Fruit fly (Drosophila melanogaster) whole organism, embryonic: Measurements from ENCODE around the gene gpp.

Experiments used
- Bteb2 ChIP-seq: fragments of 200-800 bp; sonication (Bioruptor generic); optimal IDR thresholded peaks from 2 replicates; lab custom pipeline; 2016; ENCODE audit warnings: missing biosample characterization, missing genetic modification characterization
- CG10959 ChIP-seq: fragments of 200-800 bp; sonication (Bioruptor generic); IDR thresholded peaks from 2 replicates; pipeline ENCODE4 v1.3.6; 2022; ENCODE audit warnings: missing biosample characterization, missing genetic modification characterization
- CG15269 ChIP-seq: fragments of 200-800 bp; sonication (Bioruptor generic); optimal IDR thresholded peaks from 2 replicates; lab custom pipeline; 2018; ENCODE audit warnings: missing biosample characterization, mild to moderate bottlenecking, missing genetic modification characterization, moderate library complexity
- CG16813 ChIP-seq: fragments of 200-800 bp; sonication (Bioruptor generic); IDR thresholded peaks from 3 replicates; pipeline ENCODE4 v1.3.6; 2022; ENCODE audit warnings: missing biosample characterization, missing genetic modification characterization; ENCODE audit not compliant: partially characterized antibody
- CG17361 ChIP-seq: fragments of 200-800 bp; sonication (Bioruptor generic); IDR thresholded peaks from 3 replicates; pipeline ENCODE4 v1.3.6; 2022; ENCODE audit warnings: missing biosample characterization, missing genetic modification characterization
- CG18262 ChIP-seq: fragments of 200-800 bp; optimal IDR thresholded peaks from 3 replicates; lab custom pipeline; 2019; ENCODE audit warnings: missing biosample characterization, mild to moderate bottlenecking, missing genetic modification characterization, moderate library complexity
- CG2116 ChIP-seq: fragments of 200-800 bp; sonication (Bioruptor generic); optimal IDR thresholded peaks from 3 replicates; lab custom pipeline; 2018; ENCODE audit warnings: missing biosample characterization, mild to moderate bottlenecking, missing genetic modification characterization
- CG30020 ChIP-seq: fragments of 200-800 bp; optimal IDR thresholded peaks from 2 replicates; lab custom pipeline; 2019; ENCODE audit warnings: missing biosample characterization, mild to moderate bottlenecking, missing genetic modification characterization, moderate library complexity
- CG3847 ChIP-seq: fragments of 200-800 bp; sonication (Bioruptor generic); IDR thresholded peaks from 2 replicates; pipeline ENCODE4 v1.3.6; 2022; ENCODE audit warnings: missing biosample characterization, missing genetic modification characterization
- CG4854 ChIP-seq: fragments of 200-800 bp; sonication (Bioruptor generic); optimal IDR thresholded peaks from 2 replicates; lab custom pipeline; 2016; ENCODE audit warnings: missing biosample characterization, missing genetic modification characterization, inconsistent platforms
- CG5245 ChIP-seq: fragments of 200-800 bp; sonication (Bioruptor generic); optimal IDR thresholded peaks from 3 replicates; lab custom pipeline; 2016; ENCODE audit warnings: missing biosample characterization, missing genetic modification characterization
- CG5953 ChIP-seq: fragments of 200-800 bp; sonication (Bioruptor generic); IDR thresholded peaks from 2 replicates; pipeline ENCODE4 v1.3.6; 2022; ENCODE audit warnings: missing biosample characterization, missing genetic modification characterization
- CG7745 ChIP-seq: fragments of 200-800 bp; sonication (Bioruptor generic); optimal IDR thresholded peaks from 2 replicates; lab custom pipeline; 2018; ENCODE audit warnings: missing biosample characterization, mild to moderate bottlenecking, missing genetic modification characterization, moderate library complexity
- Chrac-16 ChIP-seq: fragments of 200-800 bp; sonication (Bioruptor generic); optimal IDR thresholded peaks from 3 replicates; lab custom pipeline; 2016; ENCODE audit warnings: missing biosample characterization, missing genetic modification characterization
- Dip2 ChIP-seq: fragments of 200-800 bp; sonication (Bioruptor generic); IDR thresholded peaks from 2 replicates; pipeline ENCODE4 v1.3.6; 2022; ENCODE audit warnings: missing biosample characterization, missing genetic modification characterization
- Doc3 ChIP-seq: fragments of 200-800 bp; sonication (Bioruptor generic); IDR thresholded peaks from 3 replicates; pipeline ENCODE4 v1.3.6; 2022; ENCODE audit warnings: missing biosample characterization, missing genetic modification characterization; ENCODE audit not compliant: partially characterized antibody
- Drgx ChIP-seq: fragments of 200-800 bp; sonication (Bioruptor generic); IDR thresholded peaks from 2 replicates; pipeline ENCODE4 v1.3.6; 2022; ENCODE audit warnings: missing biosample characterization, missing genetic modification characterization
- E2f1 ChIP-seq: fragments of 200-800 bp; sonication (Bioruptor generic); IDR thresholded peaks from 2 replicates; pipeline ENCODE4 v1.3.6; 2022; ENCODE audit warnings: missing biosample characterization, missing genetic modification characterization
- E2f2 ChIP-seq: fragments of 200-800 bp; sonication (Bioruptor generic); IDR thresholded peaks from 2 replicates; pipeline ENCODE4 v1.3.6; 2022; ENCODE audit warnings: missing biosample characterization, missing genetic modification characterization
- ERR ChIP-seq: fragments of 200-800 bp; sonication (Bioruptor generic); optimal IDR thresholded peaks from 2 replicates; lab custom pipeline; 2016; ENCODE audit warnings: missing biosample characterization, missing genetic modification characterization
- Eip74EF ChIP-seq, 2 experiments: fragments of 200-800 bp in 1 of 2; fragments of >200 bp in 1 of 2; sonication (Bioruptor generic) in 1 of 2; optimal IDR thresholded peaks; 2 replicates each; lab custom pipeline; 2017 to 2019; ENCODE audit warnings: missing biosample characterization in 2 of 2, missing genetic modification characterization in 2 of 2, mild to moderate bottlenecking in 1 of 2, moderate library complexity in 1 of 2
- HHEX ChIP-seq: fragments of 200-800 bp; sonication (Bioruptor generic); optimal IDR thresholded peaks from 3 replicates; lab custom pipeline; 2017; ENCODE audit warnings: missing biosample characterization, mild to moderate bottlenecking, missing genetic modification characterization, missing genetic modification reagents
- HLH3B ChIP-seq: fragments of 200-800 bp; sonication (Bioruptor generic); IDR thresholded peaks from 2 replicates; pipeline ENCODE4 v1.3.6; 2022; ENCODE audit warnings: missing biosample characterization, missing genetic modification characterization
- Spps ChIP-seq: fragments of 200-800 bp; sonication (Bioruptor generic); optimal IDR thresholded peaks from 2 replicates; lab custom pipeline; 2018; ENCODE audit warnings: missing biosample characterization, mild to moderate bottlenecking, missing genetic modification characterization
- Stat92E ChIP-seq, 3 experiments: fragments of >200 bp in 2 of 3; fragments of 200-800 bp in 1 of 3; sonication (Bioruptor generic) in 1 of 3; optimal IDR thresholded peaks; 2 replicates each; lab custom pipeline; 2017 to 2019; ENCODE audit warnings: missing biosample characterization in 3 of 3, missing genetic modification characterization in 3 of 3, mild to moderate bottlenecking in 1 of 3, moderate library complexity in 1 of 3
- YL-1 ChIP-seq: fragments of 200-800 bp; sonication (Bioruptor generic); optimal IDR thresholded peaks from 3 replicates; lab custom pipeline; 2017; ENCODE audit warnings: missing biosample characterization, mild to moderate bottlenecking, missing genetic modification characterization
- bab2 ChIP-seq: fragments of 200-800 bp; sonication (Bioruptor generic); optimal IDR thresholded peaks from 2 replicates; lab custom pipeline; 2016; ENCODE audit warnings: missing biosample characterization, missing genetic modification characterization
- cad ChIP-seq: fragments of >200 bp; optimal IDR thresholded peaks from 2 replicates; lab custom pipeline; 2017; ENCODE audit warnings: missing biosample characterization, missing genetic modification characterization
- crp ChIP-seq, 2 experiments: fragments of 200-800 bp; sonication (Bioruptor generic); optimal IDR thresholded peaks; 2 replicates in 1 of 2; 3 replicates in 1 of 2; lab custom pipeline; 2017; ENCODE audit warnings: missing biosample characterization in 2 of 2, missing genetic modification characterization in 2 of 2, mild to moderate bottlenecking in 1 of 2, moderate library complexity in 1 of 2
- danr ChIP-seq: fragments of 200-800 bp; sonication (Bioruptor generic); IDR thresholded peaks from 2 replicates; pipeline ENCODE4 v1.3.6; 2022; ENCODE audit warnings: missing biosample characterization, missing genetic modification characterization
- dati ChIP-seq: fragments of 200-800 bp; sonication (Bioruptor generic); IDR thresholded peaks from 2 replicates; pipeline ENCODE4 v1.3.6; 2022; ENCODE audit warnings: missing biosample characterization, missing genetic modification characterization
- ftz-f1 ChIP-seq: fragments of 200-800 bp; sonication (Bioruptor generic); optimal IDR thresholded peaks from 2 replicates; lab custom pipeline; 2016; ENCODE audit warnings: missing biosample characterization, missing genetic modification characterization
- gce ChIP-seq: fragments of 200-800 bp; sonication (Bioruptor generic); IDR thresholded peaks from 3 replicates; pipeline ENCODE4 v1.3.6; 2022; ENCODE audit warnings: missing biosample characterization, missing genetic modification characterization
- gfzf ChIP-seq: fragments of 200-800 bp; sonication (Bioruptor generic); optimal IDR thresholded peaks from 2 replicates; lab custom pipeline; 2016; ENCODE audit warnings: missing biosample characterization, mild to moderate bottlenecking, missing genetic modification characterization, moderate library complexity
- gsb-n ChIP-seq: fragments of 200-800 bp; sonication (Bioruptor generic); optimal IDR thresholded peaks from 3 replicates; lab custom pipeline; 2018; ENCODE audit warnings: missing biosample characterization, mild to moderate bottlenecking, missing genetic modification characterization
- ind ChIP-seq: fragments of 200-800 bp; sonication (Bioruptor generic); optimal IDR thresholded peaks from 3 replicates; lab custom pipeline; 2016; ENCODE audit warnings: missing biosample characterization, missing genetic modification characterization
- insv ChIP-seq, 2 experiments: fragments of 200-800 bp; sonication (Bioruptor generic); optimal IDR thresholded peaks; 3 replicates each; lab custom pipeline; 2016 to 2018; ENCODE audit warnings: missing biosample characterization in 2 of 2, missing genetic modification characterization in 2 of 2
- jumu ChIP-seq: fragments of 200-800 bp; sonication (Bioruptor generic); optimal IDR thresholded peaks from 3 replicates; lab custom pipeline; 2016; ENCODE audit warnings: missing biosample characterization, missing genetic modification characterization
- mam ChIP-seq: fragments of 200-800 bp; sonication (Bioruptor generic); optimal IDR thresholded peaks from 3 replicates; lab custom pipeline; 2016; ENCODE audit warnings: missing biosample characterization, missing genetic modification characterization
- pan ChIP-seq, 4 experiments: fragments of >200 bp in 3 of 4; fragments of 200-800 bp in 1 of 4; sonication (Bioruptor generic) in 1 of 4; optimal IDR thresholded peaks in 3 of 4; IDR thresholded peaks in 1 of 4; 2 replicates each; pipeline versions ENCODE4 v1.3.6 to Lab custom; 2017 to 2022; ENCODE audit warnings: missing biosample characterization in 2 of 4, missing genetic modification characterization in 2 of 4, mixed read lengths in 1 of 4
- pita ChIP-seq: fragments of 200-800 bp; sonication (Bioruptor generic); optimal IDR thresholded peaks from 2 replicates; lab custom pipeline; 2017; ENCODE audit warnings: missing biosample characterization, mild to moderate bottlenecking, missing genetic modification characterization
- pnt ChIP-seq: fragments of 200-800 bp; sonication (Bioruptor generic); optimal IDR thresholded peaks from 3 replicates; lab custom pipeline; 2016; ENCODE audit warnings: missing biosample characterization, missing genetic modification characterization
- psq ChIP-seq: fragments of 200-800 bp; sonication (Bioruptor generic); optimal IDR thresholded peaks from 2 replicates; lab custom pipeline; 2017; ENCODE audit warnings: missing biosample characterization, missing genetic modification characterization
- schlank ChIP-seq: fragments of 200-800 bp; sonication (Bioruptor generic); optimal IDR thresholded peaks from 2 replicates; lab custom pipeline; 2018; ENCODE audit warnings: missing biosample characterization, mild to moderate bottlenecking, missing genetic modification characterization
- sens-2 ChIP-seq: fragments of 200-800 bp; sonication (Bioruptor generic); IDR thresholded peaks from 2 replicates; pipeline ENCODE4 v1.3.6; 2022; ENCODE audit warnings: missing biosample characterization, missing genetic modification characterization
- shn ChIP-seq: fragments of 200-800 bp; sonication (Bioruptor generic); optimal IDR thresholded peaks from 3 replicates; lab custom pipeline; 2016; ENCODE audit warnings: missing biosample characterization, missing genetic modification characterization
- sima ChIP-seq: fragments of 200-800 bp; sonication (Bioruptor generic); optimal IDR thresholded peaks from 2 replicates; lab custom pipeline; 2016; ENCODE audit warnings: missing biosample characterization, missing genetic modification characterization
- tll ChIP-seq, 2 experiments: fragments of 200-800 bp in 1 of 2; fragments of >200 bp in 1 of 2; sonication (Bioruptor generic) in 1 of 2; optimal IDR thresholded peaks; 2 replicates each; lab custom pipeline; 2017 to 2019; ENCODE audit warnings: missing biosample characterization in 2 of 2, missing genetic modification characterization in 2 of 2, mild to moderate bottlenecking in 1 of 2, moderate library complexity in 1 of 2
- toy ChIP-seq: fragments of 200-800 bp; sonication (Bioruptor generic); IDR thresholded peaks from 2 replicates; pipeline ENCODE4 v1.3.6; 2022; ENCODE audit warnings: missing biosample characterization, missing genetic modification characterization
- vfl ChIP-seq: fragments of 200-800 bp; sonication (Bioruptor generic); optimal IDR thresholded peaks from 2 replicates; lab custom pipeline; 2016; ENCODE audit warnings: missing biosample characterization, missing genetic modification characterization
- zen2 ChIP-seq: fragments of 200-800 bp; sonication (Bioruptor generic); IDR thresholded peaks from 3 replicates; pipeline ENCODE4 v1.3.6; 2022; ENCODE audit warnings: missing biosample characterization, missing genetic modification characterization; ENCODE audit not compliant: partially characterized antibody

gpp gene

dm6 chr3R:6380129-6380528, 26.5 kb upstream of the gpp start, which contains the start of the genes CG1024 and TfIIFalpha (continued):
- no peak for TF ChIP-seq dati (GFP tag; lab: Robert Waterston, UW)
- TF ChIP-seq sens-2 (GFP tag; lab: Robert Waterston, UW): no peak
- TF ChIP-seq shn (GFP tag; lab: Kevin White, UChicago): no peak
- TF ChIP-seq mam: peak; percentile 8
- TF ChIP-seq sima (GFP tag; lab: Kevin White, UChicago): no peak
- no peak for TF ChIP-seq gsb-n (tag; lab: Kevin White, UChicago)
- no peak for TF ChIP-seq HLH3B (GFP tag; lab: Robert Waterston, UW)
- no peak for TF ChIP-seq toy (GFP tag; lab: Robert Waterston, UW)
- TF ChIP-seq psq (GFP tag; lab: Kevin White, UChicago): no peak
- no peak for TF ChIP-seq CG5953
- no peak for TF ChIP-seq bab2 (GFP tag; lab: Kevin White, UChicago)
- TF ChIP-seq Chrac-16 (GFP tag; lab: Kevin White, UChicago): no peak
- no peak for TF ChIP-seq tll (GFP tag; optimal IDR thresholded peaks at IDR 0.05; lab: Kevin White, UChicago)
- no peak for TF ChIP-seq CG17361 (GFP tag; lab: Robert Waterston, UW)
- TF ChIP-seq CG3847 (GFP tag; lab: Robert Waterston, UW): no peak
- no peak for TF ChIP-seq gfzf (GFP tag; lab: Kevin White, UChicago)
- no peak for TF ChIP-seq gce
- TF ChIP-seq Spps (tag; lab: Kevin White, UChicago): no peak
- TF ChIP-seq zen2 (GFP tag; lab: Robert Waterston, UW): peak; percentile 90
- no peak for TF ChIP-seq pnt (GFP tag; lab: Kevin White, UChicago)
- TF ChIP-seq CG18262 (tag; lab: Kevin White, UChicago): no peak
- peak; percentile 90 for TF ChIP-seq CG2116 (GFP tag; lab: Kevin White, UChicago)
- no peak for TF ChIP-seq Eip74EF (GFP tag; optimal IDR thresholded peaks at IDR 0.05; lab: Kevin White, UChicago)
- TF ChIP-seq Drgx (GFP tag; lab: Robert Waterston, UW): no peak
- TF ChIP-seq CG4854 (GFP tag; lab: Kevin White, UChicago): no peak
- no peak for TF ChIP-seq CG5245
- no peak for TF ChIP-seq danr (GFP tag; lab: Robert Waterston, UW)
- TF ChIP-seq vfl (GFP tag; lab: Kevin White, UChicago): no peak
- no peak for TF ChIP-seq CG15269 (tag; lab: Kevin White, UChicago)
- TF ChIP-seq CG30020 (tag; lab: Kevin White, UChicago): peak; percentile 43
- TF ChIP-seq jumu (GFP tag; lab: Kevin White, UChicago): no peak
- TF ChIP-seq CG10959 (GFP tag; lab: Robert Waterston, UW): no peak
- peak; percentile 64 for TF ChIP-seq E2f2 (GFP tag; lab: Robert Waterston, UW)
- no peak for TF ChIP-seq E2f1 (GFP tag; lab: Robert Waterston, UW)
- TF ChIP-seq CG7745 (tag; lab: Kevin White, UChicago): no peak
- no peak for TF ChIP-seq ftz-f1 (GFP tag; lab: Kevin White, UChicago)
- peak; percentile 86 for TF ChIP-seq CG16813 (GFP tag; lab: Robert Waterston, UW)
- TF ChIP-seq Bteb2 (GFP tag; lab: Kevin White, UChicago): no peak
- no peak for TF ChIP-seq insv (GFP tag; optimal IDR thresholded peaks at IDR 0.05; lab: Kevin White, UChicago)
- TF ChIP-seq ERR (GFP tag; lab: Kevin White, UChicago): no peak
- no peak for TF ChIP-seq pita
- peak in 1 of 3 experiments; percentile 24 for TF ChIP-seq Stat92E (GFP tag; optimal IDR thresholded peaks at IDR 0.05; lab: Kevin White, UChicago)
- peak; percentile 44 for TF ChIP-seq YL-1 (GFP tag; lab: Kevin White, UChicago)
- TF ChIP-seq Doc3 (GFP tag; lab: Robert Waterston, UW): peak; percentile 92
- TF ChIP-seq Dip2 (GFP tag; lab: Robert Waterston, UW): no peak
- TF ChIP-seq HHEX (GFP tag; lab: Kevin White, UChicago): no peak
- no peak for TF ChIP-seq pan (optimal IDR thresholded peaks at IDR 0.05; lab: Kevin White, UChicago)
- no peak for TF ChIP-seq pan (GFP tag; optimal IDR thresholded peaks at IDR 0.05 in 1 of 2, IDR thresholded peaks at IDR 0.05 in 1 of 2)
- TF ChIP-seq schlank (tag; lab: Kevin White, UChicago): no peak
- no peak for TF ChIP-seq crp (GFP tag; optimal IDR thresholded peaks at IDR 0.05; lab: Kevin White, UChicago)
- TF ChIP-seq ind (GFP tag; lab: Kevin White, UChicago): no peak
- TF ChIP-seq cad (GFP tag; lab: Kevin White, UChicago): no peak
